Worm (Caenorhabditis elegans): ENCODE measurements around the gene clec-218.

- TF ChIP-seq F55B11.4 (tag; optimal IDR thresholded peaks at IDR 0.05; ENCODE audit: borderline replicate concordance, insufficient read depth): no peak
- no peak for TF ChIP-seq pha-4 (tag; optimal IDR thresholded peaks at IDR 0.05)
- TF ChIP-seq snpc-4 (GFP tag; optimal IDR thresholded peaks at IDR 0.05): peak; percentile 100
- peak; percentile 99 to 100 (median 100) for TF ChIP-seq snpc-4 (tag; optimal IDR thresholded peaks at IDR 0.05)
These were observed 41.2 kb downstream of the clec-218 start for ce11 chrV:8348959-8349389.
